Worm (Caenorhabditis elegans) whole organism, midembryonic: Measurements from ENCODE around the gene F17H10.2.
A peak's percentile ranks its signal among the peaks of the same experiment; 100 is the strongest.

ENCODE experiments used
- T22C8.4 ChIP-seq: fragments of 200-800 bp; sonication (Bioruptor generic); IDR thresholded peaks from 2 replicates; pipeline ENCODE4 v1.3.6; 2022; ENCODE audit warnings: missing genetic modification characterization, missing compliant biosample characterization
- cog-1 ChIP-seq: sonication (generic microtip); optimal IDR thresholded peaks from 2 replicates; lab custom pipeline; 2016; ENCODE audit warnings: missing genetic modification characterization, missing compliant biosample characterization
- flt-1 ChIP-seq: fragments of 200-800 bp; sonication (Bioruptor generic); IDR thresholded peaks from 2 replicates; pipeline ENCODE4 v1.3.6; 2022; ENCODE audit warnings: missing genetic modification characterization, missing compliant biosample characterization
- klf-2 ChIP-seq: fragments of 200-800 bp; sonication (Bioruptor generic); conservative IDR thresholded peaks from 2 replicates; pipeline ENCODE4 v1.3.6; 2022; ENCODE audit warnings: missing genetic modification reagents, missing genetic modification characterization, missing compliant biosample characterization
- med-1 ChIP-seq: sonication (generic microtip); optimal IDR thresholded peaks from 2 replicates; lab custom pipeline; 2017; ENCODE audit warnings: missing genetic modification characterization, mild to moderate bottlenecking, missing compliant biosample characterization, antibody characterized with exemption, missing genetic modification reagents; ENCODE audit not compliant: insufficient read depth
- ref-1 ChIP-seq: fragments of 200-800 bp; sonication (Bioruptor generic); conservative IDR thresholded peaks from 2 replicates; pipeline ENCODE4 v1.3.6; 2022; ENCODE audit warnings: missing genetic modification reagents, missing genetic modification characterization, missing compliant biosample characterization
- tab-1 ChIP-seq: fragments of 200-800 bp; sonication (Bioruptor generic); IDR thresholded peaks from 2 replicates; pipeline ENCODE4 v1.3.6; 2022; ENCODE audit warnings: missing genetic modification characterization, missing compliant biosample characterization
- ztf-23 ChIP-seq: fragments of 200-800 bp; sonication (Bioruptor generic); IDR thresholded peaks from 2 replicates; pipeline ENCODE4 v1.3.6; 2022; ENCODE audit warnings: missing genetic modification reagents, missing genetic modification characterization, missing compliant biosample characterization
- ztf-29 ChIP-seq: fragments of 200-800 bp; sonication (Bioruptor generic); IDR thresholded peaks from 2 replicates; pipeline ENCODE4 v1.3.6; 2022; ENCODE audit warnings: missing genetic modification reagents, missing genetic modification characterization, missing compliant biosample characterization

The F17H10.2 gene

ce11 chrX:13104966-13105365 lies 8.6 kb upstream of the F17H10.2 start, which contains the start of gene F17H10.1:
Gene F17H10.1, plus strand, starts transcription at chrX:13105241.
- TF ChIP-seq klf-2 (GFP tag; lab: Robert Waterston, UW) (no peak), flt-1 (GFP tag; lab: Robert Waterston, UW) (peak; percentile 65; the same call in 1 of the 2 replicates)

ce11 chrX:13106177-13106761 lies 7.3 kb upstream of the F17H10.2 start:
- TF ChIP-seq klf-2 (GFP tag; lab: Robert Waterston, UW), result no peak
- no peak for TF ChIP-seq ztf-23 (GFP tag; lab: Robert Waterston, UW)
- TF ChIP-seq cog-1 (tag; lab: Kevin White, UChicago), result no peak
- no peak for TF ChIP-seq ref-1 (GFP tag; lab: Robert Waterston, UW)
- no peak for TF ChIP-seq flt-1 (GFP tag; lab: Robert Waterston, UW)
- no peak for TF ChIP-seq tab-1 (GFP tag; lab: Robert Waterston, UW)
- TF ChIP-seq ztf-29, result no peak
- TF ChIP-seq T22C8.4 (GFP tag; lab: Robert Waterston, UW), result no peak
- no peak for TF ChIP-seq med-1 (GFP tag; lab: Kevin White, UChicago)

- TF ChIP-seq flt-1 (GFP tag; lab: Robert Waterston, UW) (no peak), ztf-29 (no peak)
Observed at ce11 chrX:13108664-13109063, 4.9 kb upstream of the F17H10.2 start.

- TF ChIP-seq ztf-23 (GFP tag; lab: Robert Waterston, UW), result no peak
- TF ChIP-seq T22C8.4 (GFP tag; lab: Robert Waterston, UW), result no peak
- no peak for TF ChIP-seq tab-1 (GFP tag; lab: Robert Waterston, UW)
- no peak for TF ChIP-seq ztf-29
- TF ChIP-seq klf-2 (GFP tag; lab: Robert Waterston, UW), result no peak
Observed at ce11 chrX:13110004-13110403, 3.6 kb upstream of the F17H10.2 start.

ce11 chrX:13112664-13113063 lies 908 bp upstream of the F17H10.2 start:
- TF ChIP-seq ztf-29, result no peak
- TF ChIP-seq flt-1 (GFP tag; lab: Robert Waterston, UW), result no peak
- TF ChIP-seq tab-1 (GFP tag; lab: Robert Waterston, UW), result no peak
- no peak for TF ChIP-seq ref-1 (GFP tag; lab: Robert Waterston, UW)
- TF ChIP-seq cog-1 (tag; lab: Kevin White, UChicago), result no peak
- TF ChIP-seq T22C8.4 (GFP tag; lab: Robert Waterston, UW), result no peak

ce11 chrX:13115694-13116093 lies 2.1 kb downstream of the F17H10.2 start:
- TF ChIP-seq T22C8.4 (GFP tag; lab: Robert Waterston, UW), result no peak

ce11 chrX:13116380-13116779 lies 2.8 kb downstream of the F17H10.2 start:
- TF ChIP-seq klf-2 (GFP tag; lab: Robert Waterston, UW), result no peak
- no peak for TF ChIP-seq tab-1 (GFP tag; lab: Robert Waterston, UW)
- TF ChIP-seq flt-1 (GFP tag; lab: Robert Waterston, UW), result no peak
- no peak for TF ChIP-seq ztf-29
- TF ChIP-seq T22C8.4 (GFP tag; lab: Robert Waterston, UW), result no peak
- no peak for TF ChIP-seq ztf-23 (GFP tag; lab: Robert Waterston, UW)
- TF ChIP-seq cog-1 (tag; lab: Kevin White, UChicago), result no peak
- no peak for TF ChIP-seq med-1 (GFP tag; lab: Kevin White, UChicago)
- TF ChIP-seq ref-1 (GFP tag; lab: Robert Waterston, UW), result no peak

- TF ChIP-seq T22C8.4 (GFP tag; lab: Robert Waterston, UW) (peak; percentile 42; the same call in 1 of the 2 replicates), cog-1 (tag; lab: Kevin White, UChicago) (no peak)
Observed at ce11 chrX:13119900-13120299, 6.3 kb downstream of the F17H10.2 start.

- TF ChIP-seq cog-1 (tag; lab: Kevin White, UChicago) (peak; percentile 56), klf-2 (GFP tag; lab: Robert Waterston, UW) (peak; percentile 97), med-1 (GFP tag; lab: Kevin White, UChicago) (peak; percentile 75), tab-1 (GFP tag; lab: Robert Waterston, UW) (peak; percentile 99), ztf-29 (peak; percentile 94), flt-1 (GFP tag; lab: Robert Waterston, UW) (peak; percentile 99), T22C8.4 (GFP tag; lab: Robert Waterston, UW) (peak; percentile 97), ztf-23 (GFP tag; lab: Robert Waterston, UW) (peak; percentile 96), ref-1 (GFP tag; lab: Robert Waterston, UW) (peak; percentile 97)
Observed at ce11 chrX:13121104-13121503, 7.5 kb downstream of the F17H10.2 start.

- no peak for TF ChIP-seq cog-1 (tag; lab: Kevin White, UChicago)
- no peak for TF ChIP-seq ztf-23 (GFP tag; lab: Robert Waterston, UW)
- no peak for TF ChIP-seq med-1 (GFP tag; lab: Kevin White, UChicago)
- no peak for TF ChIP-seq flt-1 (GFP tag; lab: Robert Waterston, UW)
- no peak for TF ChIP-seq klf-2 (GFP tag; lab: Robert Waterston, UW)
- TF ChIP-seq tab-1 (GFP tag; lab: Robert Waterston, UW), result no peak
- no peak for TF ChIP-seq ref-1 (GFP tag; lab: Robert Waterston, UW)
- TF ChIP-seq ztf-29, result no peak
Observed at ce11 chrX:13122191-13122590, 8.6 kb downstream of the F17H10.2 start, which contains the start of gene snx-17. Gene snx-17, minus strand, starts transcription at chrX:13122291.
